Worm (Caenorhabditis elegans): ENCODE results near the gene F46C5.2.

The F46C5.2 gene

ce11 chrII:8796391-8796790 lies 32.7 kb downstream of the F46C5.2 start (continued):
- peak; percentile 57 for TF ChIP-seq hlh-11 (tag; optimal IDR thresholded peaks at IDR 0.05)
- no peak for TF ChIP-seq madf-5 (GFP tag; IDR thresholded peaks at IDR 0.05)
- TF ChIP-seq mdl-1 (tag; optimal IDR thresholded peaks at IDR 0.05), result peak; percentile 3 to 76
- TF ChIP-seq dmd-8 (GFP tag; IDR thresholded peaks at IDR 0.05), result 0 out of 2 replicates have a peak, but pooled peaks have one; percentile 55
- no peak for TF ChIP-seq F10B5.3 (tag; optimal IDR thresholded peaks at IDR 0.05)
- no peak for TF ChIP-seq zfp-2 (tag; optimal IDR thresholded peaks at IDR 0.05)
- peak; percentile 41 for TF ChIP-seq aha-1 (tag)
- TF ChIP-seq lsy-2 (tag; optimal IDR thresholded peaks at IDR 0.05), result peak; percentile 50 to 74
- TF ChIP-seq nhr-48 (tag; optimal IDR thresholded peaks at IDR 0.05), result peak; percentile 54
- peak; percentile 63 for TF ChIP-seq nhr-11 (tag; optimal IDR thresholded peaks at IDR 0.05)
- no peak for TF ChIP-seq attf-4 (tag; optimal IDR thresholded peaks at IDR 0.05)
- TF ChIP-seq ceh-32 (tag; optimal IDR thresholded peaks at IDR 0.05; ENCODE audit: poor library complexity), result peak; percentile 6
- TF ChIP-seq set-16 (GFP tag; IDR thresholded peaks at IDR 0.05), result peak; percentile 57; the same call in 1 of the 2 replicates
- no peak for TF ChIP-seq dmd-9 (GFP tag; IDR thresholded peaks at IDR 0.05)
- no peak for TF ChIP-seq nhr-77 (tag; optimal IDR thresholded peaks at IDR 0.05)
- peak; percentile 25 for TF ChIP-seq ces-1 (GFP tag; optimal IDR thresholded peaks at IDR 0.05)

DNA sequence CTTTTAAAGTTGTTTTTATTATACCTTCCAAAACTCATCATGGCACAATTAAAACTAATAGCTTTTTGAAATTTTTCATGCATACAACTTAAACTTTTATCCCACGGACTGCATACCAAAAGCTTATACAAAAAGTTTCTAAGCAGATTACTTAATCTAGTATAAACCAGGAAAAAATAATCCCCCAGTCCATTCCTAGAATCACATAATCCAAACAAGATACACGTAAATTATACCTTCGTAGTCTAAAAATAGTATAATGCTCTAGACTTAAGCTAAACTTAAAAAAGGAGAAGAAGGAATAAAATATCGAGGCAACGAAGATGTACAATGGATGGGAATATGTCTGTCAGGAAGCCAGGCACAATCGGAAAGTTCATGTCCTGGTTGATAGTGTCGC lies 33.9 kb downstream of the F46C5.2 start:
- TF ChIP-seq nhr-77 (tag; optimal IDR thresholded peaks at IDR 0.05), result no peak

- no peak for TF ChIP-seq snpc-4 (tag; optimal IDR thresholded peaks at IDR 0.05)
- no peak for TF ChIP-seq spr-1 (tag; optimal IDR thresholded peaks at IDR 0.05)
- TF ChIP-seq F37D6.2 (tag; optimal IDR thresholded peaks at IDR 0.05), result no peak
- TF ChIP-seq ZK546.5 (tag; optimal IDR thresholded peaks at IDR 0.05), result no peak
- TF ChIP-seq ceh-44 (GFP tag; IDR thresholded peaks at IDR 0.05), result no peak
- no peak for TF ChIP-seq dmd-9 (GFP tag; IDR thresholded peaks at IDR 0.05)
- TF ChIP-seq nhr-25 (tag; optimal IDR thresholded peaks at IDR 0.05; ENCODE audit: borderline replicate concordance, insufficient read depth), result no peak
Measured at ce11 chrII:8794072-8794471, 35.0 kb downstream of the F46C5.2 start, which contains the start of gene F07H5.7. TSS of gene F07H5.7 (minus strand) at chrII:8794172.

ce11 chrII:8792640-8793039 lies 36.4 kb downstream of the F46C5.2 start, which contains the start of gene idpa-2:
TSS of gene idpa-2 (minus strand) at chrII:8792740.
- TF ChIP-seq ceh-82 (tag; optimal IDR thresholded peaks at IDR 0.05), result no peak

DNA sequence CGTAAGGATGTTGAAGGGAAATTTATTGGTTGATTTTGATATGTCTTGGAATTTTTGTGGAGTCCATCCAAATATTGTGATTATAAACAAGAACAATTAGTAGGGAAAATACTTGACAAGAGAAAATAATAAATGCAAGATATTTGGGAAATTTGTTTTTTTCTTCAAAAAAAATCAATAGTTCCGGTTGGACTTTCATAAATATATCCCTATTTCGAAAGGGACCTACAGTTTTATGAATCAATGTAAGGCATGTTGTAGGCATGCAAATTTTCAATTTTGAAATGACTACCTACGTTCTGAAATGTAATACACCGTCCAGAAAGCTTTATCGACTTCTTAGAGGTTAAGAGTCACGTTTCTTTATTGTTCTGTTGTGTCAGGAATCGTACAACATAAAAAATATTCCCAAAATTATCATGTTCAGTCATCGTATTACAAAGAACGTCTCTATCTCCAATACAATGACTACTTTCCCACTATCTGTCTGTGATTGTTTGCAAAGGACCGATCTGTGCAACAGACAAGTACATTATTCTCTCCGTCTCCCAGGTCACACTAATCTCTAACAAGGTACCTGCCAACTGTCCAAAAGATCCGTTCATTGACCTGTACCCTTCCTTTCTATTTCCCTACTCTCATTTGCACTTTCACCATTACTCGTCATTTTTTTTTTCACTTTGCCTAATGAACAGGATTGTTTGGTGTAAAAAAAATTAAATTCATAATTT lies 39.1 kb downstream of the F46C5.2 start, which contains the start of gene F07H5.13:
Gene F07H5.13, plus strand, starts transcription at position 730 of the 731 bp plus-strand sequence.
- TF ChIP-seq T20F7.1 (GFP tag; optimal IDR thresholded peaks at IDR 0.05) (peak; percentile 59), nhr-25 (tag; optimal IDR thresholded peaks at IDR 0.05; ENCODE audit: borderline replicate concordance, insufficient read depth) (peak; percentile 43), mep-1 (tag; optimal IDR thresholded peaks at IDR 0.05) (peak; percentile 83), nhr-102 (tag; optimal IDR thresholded peaks at IDR 0.05) (peak; percentile 71), nhr-76 (tag; optimal IDR thresholded peaks at IDR 0.05) (no peak), zfp-3 (GFP tag; conservative IDR thresholded peaks at IDR 0.05) (peak; percentile 83), Y75B8A.6 (GFP tag; IDR thresholded peaks at IDR 0.05) (no peak), mes-2 (tag; optimal IDR thresholded peaks at IDR 0.05; ENCODE audit: poor library complexity, severe bottlenecking) (peak; percentile 37), unc-62 (GFP tag; optimal IDR thresholded peaks at IDR 0.05 in 1 of 2) (no peak), unc-62 (tag; optimal IDR thresholded peaks at IDR 0.05) (no peak), hmg-1.1 (GFP tag; IDR thresholded peaks at IDR 0.05) (0 out of 2 replicates have a peak, but pooled peaks have one; percentile 42), php-3 (GFP tag; IDR thresholded peaks at IDR 0.05) (0 out of 2 replicates have a peak, but pooled peaks have one; percentile 12), saeg-2 (GFP tag; IDR thresholded peaks at IDR 0.05) (0 out of 2 replicates have a peak, but pooled peaks have one; percentile 42), tra-1 (GFP tag; IDR thresholded peaks at IDR 0.05) (no peak), hif-1 (tag; optimal IDR thresholded peaks at IDR 0.05) (peak in 1 of 2 experiments; percentile 35), unc-130 (GFP tag; optimal IDR thresholded peaks at IDR 0.05) (no peak), nhr-48 (tag; optimal IDR thresholded peaks at IDR 0.05) (peak; percentile 39), nhr-11 (tag; optimal IDR thresholded peaks at IDR 0.05) (peak; percentile 35), lsy-2 (tag; optimal IDR thresholded peaks at IDR 0.05) (peak; percentile 20 to 80), T26A8.4 (GFP tag; IDR thresholded peaks at IDR 0.05) (peak; percentile 89), nhr-42 (GFP tag; IDR thresholded peaks at IDR 0.05) (peak; percentile 40; the same call in 1 of the 2 replicates), pqm-1 (tag; optimal IDR thresholded peaks at IDR 0.05) (no peak), ctbp-1 (GFP tag; IDR thresholded peaks at IDR 0.05) (peak; percentile 27; the same call in 1 of the 2 replicates)
